Worm (Caenorhabditis elegans) whole organism, mixed stage, embryonic: ENCODE data around the gene Y50D4C.3.

Experiments used
- hlh-1 ChIP-seq: fragments of 150-350 bp; optimal IDR thresholded peaks from 2 replicates; lab custom pipeline; 2014; ENCODE audit warnings: missing biosample characterization, missing genetic modification reagents, missing genetic modification characterization
- nhr-237 ChIP-seq: fragments of 150-350 bp; optimal IDR thresholded peaks from 2 replicates; lab custom pipeline; 2014; ENCODE audit warnings: missing biosample characterization, missing genetic modification characterization

ce11 chrV:945144-945543 is at the start of gene Y50D4C.3:
- TF ChIP-seq hlh-1 (tag; lab: Kevin White, UChicago) (no peak), nhr-237 (tag; lab: Kevin White, UChicago) (no peak)
